Worm (Caenorhabditis elegans) whole organism, young adult: ENCODE data around the gene Y43D4A.6.
"Not testable (repeated sequence)": the region's sequence is repeated elsewhere in the genome, so short reads cannot be mapped to it uniquely, and the experiment has no call there.

Experiments
- F55B11.4 ChIP-seq: sonication (generic microtip); optimal IDR thresholded peaks from 2 replicates; lab custom pipeline; 2016; ENCODE audit warnings: missing compliant biosample characterization, missing genetic modification characterization, borderline replicate concordance; ENCODE audit not compliant: insufficient read depth
- Y53F4B.3 ChIP-seq: fragments of 200-800 bp; sonication (Bioruptor generic); IDR thresholded peaks from 2 replicates; pipeline ENCODE4 v1.3.6; 2022; ENCODE audit warnings: missing genetic modification reagents, missing genetic modification characterization, missing compliant biosample characterization
- Y53G8AR.9 ChIP-seq: fragments of 200-800 bp; sonication (Bioruptor generic); conservative IDR thresholded peaks from 2 replicates; pipeline ENCODE4 v1.3.6; 2022; ENCODE audit warnings: missing genetic modification reagents, missing genetic modification characterization, missing compliant biosample characterization
- Y95B8A.8 ChIP-seq: fragments of 200-800 bp; sonication (Bioruptor generic); IDR thresholded peaks from 2 replicates; pipeline ENCODE4 v1.3.6; 2022; ENCODE audit warnings: missing genetic modification reagents, missing genetic modification characterization, missing compliant biosample characterization
- ceh-27 ChIP-seq: fragments of 200-800 bp; sonication (Bioruptor generic); optimal IDR thresholded peaks from 2 replicates; lab custom pipeline; 2018; ENCODE audit warnings: mild to moderate bottlenecking, missing genetic modification characterization, moderate library complexity, missing compliant biosample characterization
- dpl-1 ChIP-seq: fragments of 150-350 bp; optimal IDR thresholded peaks from 2 replicates; lab custom pipeline; 2014; ENCODE audit warnings: missing biosample characterization, missing genetic modification reagents, missing genetic modification characterization
- him-1 ChIP-seq: sonication (generic microtip); optimal IDR thresholded peaks from 2 replicates; lab custom pipeline; 2016; ENCODE audit warnings: missing genotype, missing genetic modification reagents, missing genetic modification characterization, missing compliant biosample characterization
- hlh-12 ChIP-seq: sonication (generic microtip); optimal IDR thresholded peaks from 2 replicates; lab custom pipeline; 2016; ENCODE audit warnings: missing genetic modification characterization, missing compliant biosample characterization
- lin-40 ChIP-seq: sonication (generic microtip); optimal IDR thresholded peaks from 2 replicates; lab custom pipeline; 2016; ENCODE audit warnings: missing genetic modification characterization, mild to moderate bottlenecking, missing compliant biosample characterization, missing genotype, missing genetic modification reagents
- nfya-1 ChIP-seq: sonication (generic microtip); optimal IDR thresholded peaks from 2 replicates; lab custom pipeline; 2017; ENCODE audit warnings: antibody characterized with exemption, missing compliant biosample characterization, missing genetic modification characterization, borderline replicate concordance; ENCODE audit not compliant: insufficient read depth
- pha-4 ChIP-seq: fragments of 150-350 bp; sonication (generic microtip); optimal IDR thresholded peaks from 2 replicates; lab custom pipeline; 2014; ENCODE audit warnings: missing biosample characterization, missing genetic modification reagents, missing genetic modification characterization
- snpc-4 ChIP-seq, 5 experiments: fragments of 150-350 bp in 1 of 5; sonication (generic microtip) in 4 of 5; optimal IDR thresholded peaks; 2 replicates each; lab custom pipeline; 2014 to 2018; ENCODE audit warnings: missing genetic modification characterization in 5 of 5, missing biosample characterization in 3 of 5, antibody characterized with exemption in 2 of 5, mild to moderate bottlenecking in 2 of 5, missing compliant biosample characterization in 2 of 5, missing genotype in 2 of 5, moderate library complexity in 2 of 5, missing genetic modification reagents in 1 of 5
- somi-1 ChIP-seq: fragments of 200-800 bp; sonication (Bioruptor generic); optimal IDR thresholded peaks from 2 replicates; lab custom pipeline; 2018; ENCODE audit warnings: mild to moderate bottlenecking, missing genetic modification characterization, missing compliant biosample characterization

DNA sequence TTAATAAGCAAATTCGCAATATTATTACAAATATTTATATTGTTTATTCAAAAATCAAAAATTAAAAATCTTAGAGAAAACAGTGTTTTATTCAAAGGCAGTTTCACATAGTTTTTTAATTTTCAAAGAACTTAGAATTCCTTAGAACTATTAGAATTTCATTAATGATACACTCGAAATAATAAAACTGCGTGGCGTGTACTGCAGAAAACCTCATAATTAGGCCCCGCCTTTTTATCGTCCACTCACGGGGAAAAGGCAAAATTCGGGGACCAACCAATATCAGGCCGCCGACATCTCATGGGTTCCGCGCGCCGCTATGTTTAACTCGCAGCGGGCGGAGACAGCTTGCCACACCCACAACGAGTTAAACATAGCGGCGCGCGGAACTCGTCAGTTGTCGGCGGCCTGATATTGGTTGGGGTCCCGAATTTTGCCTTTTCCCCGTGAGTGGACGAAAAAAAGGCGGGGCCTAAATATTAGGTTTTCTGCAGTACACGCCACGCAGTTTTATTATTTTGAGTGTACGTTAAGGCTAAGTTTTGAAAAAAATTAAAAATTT, 10.2 kb downstream of the Y43D4A.6 start:
- TF ChIP-seq nfya-1; pha-4 (tag; lab: Kevin White, UChicago); snpc-4 (GFP tag; optimal IDR thresholded peaks at IDR 0.05; lab: Kevin White, UChicago); him-1 (tag; lab: Kevin White, UChicago); F55B11.4; somi-1 (GFP tag; lab: Kevin White, UChicago); Y95B8A.8 (GFP tag; lab: Robert Waterston, UW); Y53F4B.3 (GFP tag; lab: Robert Waterston, UW); ceh-27 (GFP tag; lab: Kevin White, UChicago); dpl-1 (GFP tag; lab: Kevin White, UChicago); Y53G8AR.9 (GFP tag; lab: Robert Waterston, UW); lin-40 (tag; lab: Kevin White, UChicago); hlh-12 (tag; lab: Kevin White, UChicago): not testable (repeated sequence)
- TF ChIP-seq snpc-4 (tag; optimal IDR thresholded peaks at IDR 0.05; lab: Kevin White, UChicago): peak in 3 of 4 experiments; percentile 28 to 92 (median 72)
